Worm (Caenorhabditis elegans) whole organism, L4 larva: ENCODE measurements around the gene ceh-30.

ENCODE experiments used
- T26A8.4 ChIP-seq: fragments of 200-800 bp; sonication (Bioruptor generic); IDR thresholded peaks from 2 replicates; pipeline ENCODE4 v1.3.6; 2022; ENCODE audit warnings: missing genetic modification characterization, missing compliant biosample characterization
- Y5F2A.4 ChIP-seq: fragments of 200-800 bp; sonication (Bioruptor generic); optimal IDR thresholded peaks from 2 replicates; lab custom pipeline; 2018; ENCODE audit warnings: mild to moderate bottlenecking, missing genetic modification characterization, missing compliant biosample characterization
- ZK337.2 ChIP-seq: fragments of 200-800 bp; sonication (Bioruptor generic); IDR thresholded peaks from 2 replicates; pipeline ENCODE4 v1.3.6; 2022; ENCODE audit warnings: missing genetic modification reagents, missing genetic modification characterization, missing compliant biosample characterization
- aha-1 ChIP-seq: fragments of 150-350 bp; peaks from one replicate; lab custom pipeline; 2014; ENCODE audit warnings: missing biosample characterization, missing genetic modification characterization
- aly-2 ChIP-seq: sonication (generic microtip); optimal IDR thresholded peaks from 2 replicates; lab custom pipeline; 2018; ENCODE audit warnings: missing biosample characterization, missing genetic modification characterization
- ceh-20 ChIP-seq: fragments of 200-800 bp; sonication (Bioruptor generic); IDR thresholded peaks from 2 replicates; pipeline ENCODE4 v1.3.6; 2022; ENCODE audit warnings: missing genetic modification reagents, missing genetic modification characterization, missing compliant biosample characterization
- ceh-28 ChIP-seq: fragments of 150-350 bp; optimal IDR thresholded peaks from 2 replicates; lab custom pipeline; 2014; ENCODE audit warnings: missing biosample characterization, missing genetic modification reagents, missing genetic modification characterization
- ceh-32 ChIP-seq: sonication (generic microtip); optimal IDR thresholded peaks from 2 replicates; lab custom pipeline; 2016; ENCODE audit warnings: mild to moderate bottlenecking, missing genetic modification characterization, missing compliant biosample characterization; ENCODE audit not compliant: poor library complexity
- ctbp-1 ChIP-seq: fragments of 200-800 bp; sonication (Bioruptor generic); IDR thresholded peaks from 2 replicates; pipeline ENCODE4 v1.3.6; 2022; ENCODE audit warnings: missing genetic modification reagents, missing genetic modification characterization, missing compliant biosample characterization
- daf-16 ChIP-seq, 3 experiments: sonication (generic microtip); optimal IDR thresholded peaks; 2 replicates each; lab custom pipeline; 2016 to 2017; ENCODE audit warnings: missing genetic modification characterization in 3 of 3, missing genetic modification reagents in 3 of 3, mild to moderate bottlenecking in 2 of 3, missing compliant biosample characterization in 2 of 3, missing biosample characterization in 1 of 3, moderate library complexity in 1 of 3
- dmd-6 ChIP-seq: fragments of 200-800 bp; sonication (Bioruptor generic); IDR thresholded peaks from 2 replicates; pipeline ENCODE4 v1.3.6; 2022; ENCODE audit warnings: missing genetic modification reagents, missing genetic modification characterization, missing compliant biosample characterization
- dmd-8 ChIP-seq: fragments of 200-800 bp; sonication (Bioruptor generic); IDR thresholded peaks from 2 replicates; pipeline ENCODE4 v1.3.6; 2022; ENCODE audit warnings: missing genetic modification characterization, missing compliant biosample characterization
- dve-1 ChIP-seq: sonication (generic microtip); optimal IDR thresholded peaks from 2 replicates; lab custom pipeline; 2017; ENCODE audit warnings: antibody characterized with exemption, mild to moderate bottlenecking, missing genetic modification characterization, missing compliant biosample characterization; ENCODE audit not compliant: insufficient read depth
- egl-27 ChIP-seq: sonication (generic microtip); optimal IDR thresholded peaks from 3 replicates; lab custom pipeline; 2017; ENCODE audit warnings: missing biosample characterization, missing genetic modification reagents, missing genetic modification characterization
- egl-43 ChIP-seq: fragments of 200-800 bp; sonication (Bioruptor generic); IDR thresholded peaks from 2 replicates; pipeline ENCODE4 v1.3.6; 2022; ENCODE audit warnings: missing genetic modification reagents, missing genetic modification characterization, missing compliant biosample characterization
- hif-1 ChIP-seq, 2 experiments: sonication (generic microtip); optimal IDR thresholded peaks; 2 replicates each; lab custom pipeline; 2016 to 2017; ENCODE audit warnings: missing compliant biosample characterization in 2 of 2, missing genetic modification characterization in 2 of 2, missing genetic modification reagents in 2 of 2, missing genotype in 2 of 2, mild to moderate bottlenecking in 1 of 2
- hlh-11 ChIP-seq: fragments of 200-800 bp; sonication (Bioruptor generic); optimal IDR thresholded peaks from 2 replicates; lab custom pipeline; 2018; ENCODE audit warnings: mild to moderate bottlenecking, missing genetic modification characterization, missing compliant biosample characterization
- hlh-30 ChIP-seq: sonication (generic microtip); optimal IDR thresholded peaks from 2 replicates; lab custom pipeline; 2017; ENCODE audit warnings: antibody characterized with exemption, mild to moderate bottlenecking, missing genetic modification characterization, missing compliant biosample characterization; ENCODE audit not compliant: insufficient read depth
- hmg-1.1 ChIP-seq: fragments of 200-800 bp; sonication (Bioruptor generic); IDR thresholded peaks from 2 replicates; pipeline ENCODE4 v1.3.6; 2022; ENCODE audit warnings: missing genetic modification reagents, missing genetic modification characterization, missing compliant biosample characterization
- lim-7 ChIP-seq: fragments of 200-800 bp; sonication (Bioruptor generic); IDR thresholded peaks from 2 replicates; pipeline ENCODE4 v1.3.6; 2022; ENCODE audit warnings: missing genetic modification characterization, missing compliant biosample characterization
- lin-1 ChIP-seq: fragments of 200-800 bp; sonication (Bioruptor generic); IDR thresholded peaks from 2 replicates; pipeline ENCODE4 v1.3.6; 2022; ENCODE audit warnings: missing genetic modification reagents, missing genetic modification characterization, missing compliant biosample characterization
- lin-13 ChIP-seq: fragments of 150-350 bp; optimal IDR thresholded peaks from 2 replicates; lab custom pipeline; 2014; ENCODE audit warnings: missing biosample characterization, missing genetic modification reagents, missing genetic modification characterization
- lin-38 ChIP-seq: fragments of 200-800 bp; sonication (Bioruptor generic); IDR thresholded peaks from 2 replicates; pipeline ENCODE4 v1.3.6; 2022; ENCODE audit warnings: missing genetic modification reagents, missing genetic modification characterization, missing compliant biosample characterization
- lir-3 ChIP-seq: sonication (generic microtip); optimal IDR thresholded peaks from 2 replicates; lab custom pipeline; 2016; ENCODE audit warnings: mild to moderate bottlenecking, missing genetic modification characterization, missing compliant biosample characterization
- lsy-2 ChIP-seq, 2 experiments: fragments of 150-350 bp in 1 of 2; sonication (generic microtip) in 1 of 2; optimal IDR thresholded peaks; 2 replicates each; lab custom pipeline; 2014 to 2017; ENCODE audit warnings: missing biosample characterization in 2 of 2, missing genetic modification characterization in 2 of 2
- madf-5 ChIP-seq, 2 experiments: fragments of 200-800 bp; sonication (Bioruptor generic); IDR thresholded peaks; 2 replicates each; pipeline ENCODE4 v1.3.6; 2022; ENCODE audit warnings: missing compliant biosample characterization in 2 of 2, missing genetic modification characterization in 2 of 2
- madf-9 ChIP-seq: fragments of 200-800 bp; sonication (Bioruptor generic); conservative IDR thresholded peaks from 2 replicates; pipeline ENCODE4 v1.3.6; 2022; ENCODE audit warnings: missing genetic modification reagents, missing genetic modification characterization, missing compliant biosample characterization
- mdl-1 ChIP-seq, 2 experiments: fragments of 150-350 bp in 1 of 2; sonication (generic microtip) in 1 of 2; optimal IDR thresholded peaks; 2 replicates each; lab custom pipeline; 2014 to 2017; ENCODE audit warnings: missing biosample characterization in 2 of 2, missing genetic modification characterization in 2 of 2
- mdt-29 ChIP-seq: fragments of 200-800 bp; sonication (Bioruptor generic); IDR thresholded peaks from 2 replicates; pipeline ENCODE4 v1.3.6; 2022; ENCODE audit warnings: missing genetic modification reagents, missing genetic modification characterization, missing compliant biosample characterization
- mep-1 ChIP-seq: fragments of 150-350 bp; sonication (generic microtip); optimal IDR thresholded peaks from 3 replicates; lab custom pipeline; 2014; ENCODE audit warnings: missing biosample characterization, missing genetic modification characterization
- mes-2 ChIP-seq: sonication (generic microtip); optimal IDR thresholded peaks from 2 replicates; lab custom pipeline; 2016; ENCODE audit warnings: missing genotype, mild to moderate bottlenecking, missing genetic modification characterization, missing compliant biosample characterization; ENCODE audit not compliant: poor library complexity, severe bottlenecking
- mxl-3 ChIP-seq: fragments of 200-800 bp; sonication (Bioruptor generic); optimal IDR thresholded peaks from 2 replicates; lab custom pipeline; 2018; ENCODE audit warnings: mild to moderate bottlenecking, missing genetic modification characterization, missing compliant biosample characterization
- nhr-237 ChIP-seq: sonication (generic microtip); optimal IDR thresholded peaks from 2 replicates; lab custom pipeline; 2017; ENCODE audit warnings: missing biosample characterization, missing genetic modification characterization
- nhr-28 ChIP-seq: fragments of 150-350 bp; optimal IDR thresholded peaks from 2 replicates; lab custom pipeline; 2014; ENCODE audit warnings: missing biosample characterization, missing genetic modification characterization
- nhr-42 ChIP-seq: fragments of 200-800 bp; sonication (Bioruptor generic); IDR thresholded peaks from 2 replicates; pipeline ENCODE4 v1.3.6; 2022; ENCODE audit warnings: missing genetic modification characterization, missing compliant biosample characterization
- nhr-6 ChIP-seq: fragments of 150-350 bp; optimal IDR thresholded peaks from 2 replicates; lab custom pipeline; 2014; ENCODE audit warnings: missing biosample characterization, missing genetic modification characterization
- php-3 ChIP-seq: fragments of 200-800 bp; sonication (Bioruptor generic); IDR thresholded peaks from 2 replicates; pipeline ENCODE4 v1.3.6; 2022; ENCODE audit warnings: missing genetic modification reagents, missing genetic modification characterization, missing compliant biosample characterization
- rbr-2 ChIP-seq: sonication (generic microtip); optimal IDR thresholded peaks from 2 replicates; lab custom pipeline; 2016; ENCODE audit warnings: missing genotype, missing genetic modification characterization, missing compliant biosample characterization
- saeg-2 ChIP-seq: fragments of 200-800 bp; sonication (Bioruptor generic); IDR thresholded peaks from 2 replicates; pipeline ENCODE4 v1.3.6; 2022; ENCODE audit warnings: missing genetic modification reagents, missing genetic modification characterization, missing compliant biosample characterization
- set-16 ChIP-seq: fragments of 200-800 bp; sonication (Bioruptor generic); IDR thresholded peaks from 2 replicates; pipeline ENCODE4 v1.3.6; 2022; ENCODE audit warnings: missing genetic modification reagents, missing genetic modification characterization, missing compliant biosample characterization
- spr-3 ChIP-seq: fragments of 200-800 bp; sonication (Bioruptor generic); optimal IDR thresholded peaks from 2 replicates; lab custom pipeline; 2018; ENCODE audit warnings: mild to moderate bottlenecking, missing genetic modification characterization, missing compliant biosample characterization
- tra-1 ChIP-seq: fragments of 200-800 bp; sonication (Bioruptor generic); IDR thresholded peaks from 2 replicates; pipeline ENCODE4 v1.3.6; 2022; ENCODE audit warnings: missing genetic modification reagents, missing genetic modification characterization, missing compliant biosample characterization
- unc-130 ChIP-seq: sonication (generic microtip); optimal IDR thresholded peaks from 2 replicates; lab custom pipeline; 2016; ENCODE audit warnings: missing genetic modification reagents, missing genetic modification characterization, missing compliant biosample characterization
- unc-62 ChIP-seq, 3 experiments: fragments of 150-350 bp in 1 of 3; sonication (generic microtip); optimal IDR thresholded peaks in 2 of 3; peaks in 1 of 3; 1 replicate in 1 of 3; 2 replicates in 2 of 3; lab custom pipeline; 2014 to 2017; ENCODE audit warnings: missing biosample characterization in 3 of 3, missing genetic modification characterization in 3 of 3, missing genetic modification reagents in 3 of 3, missing genotype in 1 of 3
- zip-11 ChIP-seq: fragments of 200-800 bp; sonication (Bioruptor generic); IDR thresholded peaks from 2 replicates; pipeline ENCODE4 v1.3.6; 2022; ENCODE audit warnings: missing genetic modification characterization, missing compliant biosample characterization
- ztf-11 ChIP-seq: fragments of 150-350 bp; optimal IDR thresholded peaks from 2 replicates; lab custom pipeline; 2014; ENCODE audit warnings: missing biosample characterization, missing genetic modification characterization
- ztf-7 ChIP-seq: fragments of 150-350 bp; optimal IDR thresholded peaks from 2 replicates; lab custom pipeline; 2014; ENCODE audit warnings: missing biosample characterization, missing genetic modification characterization

The ceh-30 gene

ce11 chrX:3102165-3102564 is 38.8 kb downstream of the ceh-30 start, which contains the start of gene ztf-13 (continued):
- TF ChIP-seq lin-38 (GFP tag; lab: Robert Waterston, UW): 0 out of 2 replicates have a peak, but pooled peaks have one; percentile 12
- no peak for TF ChIP-seq nhr-42 (GFP tag; lab: Robert Waterston, UW)
- TF ChIP-seq dmd-6 (GFP tag; lab: Robert Waterston, UW): peak; percentile 50
- TF ChIP-seq unc-130: no peak
- TF ChIP-seq rbr-2: no peak
- TF ChIP-seq mdl-1 (tag; optimal IDR thresholded peaks at IDR 0.05; lab: Kevin White, UChicago): peak in 1 of 2 experiments; percentile 62
- peak; percentile 14 for TF ChIP-seq ztf-7 (tag; lab: Kevin White, UChicago)
- TF ChIP-seq madf-9 (GFP tag; lab: Robert Waterston, UW): no peak
- TF ChIP-seq nhr-28: peak; percentile 67
- peak in 1 of 2 experiments; percentile 79 for TF ChIP-seq unc-62 (GFP tag; optimal IDR thresholded peaks at IDR 0.05 in 1 of 2; lab: Kevin White, UChicago)
- no peak for TF ChIP-seq unc-62 (tag; optimal IDR thresholded peaks at IDR 0.05; lab: Kevin White, UChicago)
- TF ChIP-seq lin-1 (GFP tag; lab: Robert Waterston, UW): no peak
- no peak for TF ChIP-seq mdt-29 (GFP tag; lab: Robert Waterston, UW)
- peak; percentile 75 for TF ChIP-seq nhr-6
- TF ChIP-seq ceh-32 (tag; lab: Kevin White, UChicago): no peak
- TF ChIP-seq, all 104 proteins: peak for 19

- TF ChIP-seq ZK337.2 (GFP tag; lab: Robert Waterston, UW) (no peak), dmd-6 (GFP tag; lab: Robert Waterston, UW) (peak; percentile 26; the same call in 1 of the 2 replicates), lsy-2 (tag; optimal IDR thresholded peaks at IDR 0.05; lab: Kevin White, UChicago) (peak in 1 of 2 experiments; percentile 24), nhr-237 (tag; lab: Kevin White, UChicago) (no peak), aha-1 (peak; percentile 94), nhr-6 (peak; percentile 35), mxl-3 (GFP tag; lab: Kevin White, UChicago) (peak; percentile 39), ztf-11 (tag; lab: Kevin White, UChicago) (no peak), dve-1 (tag; lab: Kevin White, UChicago) (peak; percentile 35), spr-3 (no peak), lir-3 (tag; lab: Kevin White, UChicago) (no peak), ceh-28 (tag; lab: Kevin White, UChicago) (peak; percentile 10), php-3 (GFP tag; lab: Robert Waterston, UW) (0 out of 2 replicates have a peak, but pooled peaks have one; percentile 7), Y5F2A.4 (GFP tag; lab: Kevin White, UChicago) (no peak), egl-43 (GFP tag; lab: Robert Waterston, UW) (peak; percentile 58; the same call in 1 of the 2 replicates), madf-5 (GFP tag; IDR thresholded peaks at IDR 0.05; lab: Robert Waterston, UW) (no peak), lim-7 (GFP tag; lab: Robert Waterston, UW) (0 out of 2 replicates have a peak, but pooled peaks have one; percentile 29), daf-16 (GFP tag; optimal IDR thresholded peaks at IDR 0.05; lab: Kevin White, UChicago) (no peak), daf-16 (tag; optimal IDR thresholded peaks at IDR 0.05; lab: Kevin White, UChicago) (peak; percentile 5), ceh-20 (no peak), hlh-30 (tag; lab: Kevin White, UChicago) (peak; percentile 7), lin-13 (GFP tag; lab: Kevin White, UChicago) (no peak), egl-27 (tag; lab: Kevin White, UChicago) (no peak), mep-1 (peak; percentile 42), zip-11 (GFP tag; lab: Robert Waterston, UW) (no peak), nhr-42 (GFP tag; lab: Robert Waterston, UW) (no peak), set-16 (GFP tag; lab: Robert Waterston, UW) (peak; percentile 50; the same call in 1 of the 2 replicates), saeg-2 (no peak), aly-2 (no peak), dmd-8 (GFP tag; lab: Robert Waterston, UW) (no peak), lin-1 (GFP tag; lab: Robert Waterston, UW) (no peak), hif-1 (tag; optimal IDR thresholded peaks at IDR 0.05; lab: Kevin White, UChicago) (no peak), hmg-1.1 (GFP tag; lab: Robert Waterston, UW) (0 out of 2 replicates have a peak, but pooled peaks have one; percentile 39), hlh-11 (tag; lab: Kevin White, UChicago) (peak; percentile 32), T26A8.4 (peak; percentile 24; the same call in 1 of the 2 replicates), ctbp-1 (GFP tag; lab: Robert Waterston, UW) (no peak), mes-2 (peak; percentile 44), tra-1 (GFP tag; lab: Robert Waterston, UW) (no peak)
Observed at ce11 chrX:3102817-3103216, 39.4 kb downstream of the ceh-30 start.
